Worm (Caenorhabditis elegans): ENCODE results near the gene srw-56.

DNA sequence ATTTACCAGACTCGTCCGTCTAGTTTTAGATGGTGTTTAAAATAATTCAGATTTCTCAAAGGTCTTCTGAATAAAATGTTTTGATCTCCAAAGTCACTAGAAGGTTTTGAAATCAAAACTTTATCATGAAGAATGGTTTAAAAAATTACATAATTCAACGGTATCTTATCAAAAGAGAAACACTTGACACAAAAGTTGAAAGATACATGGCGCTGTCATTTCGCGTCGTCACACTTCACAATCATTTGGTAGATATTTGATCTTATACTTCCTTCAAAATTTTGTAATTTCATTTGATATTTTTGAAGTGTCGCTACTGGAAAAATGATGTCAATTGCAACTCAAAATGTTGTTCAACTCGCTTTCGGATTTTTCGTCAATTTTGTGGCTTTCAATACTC is 4.4 kb upstream of the srw-56 start, which contains the start of gene F36G9.3:
- TF ChIP-seq hlh-30 (tag; optimal IDR thresholded peaks at IDR 0.05; ENCODE audit: insufficient read depth) (no peak), gmeb-2 (tag; optimal IDR thresholded peaks at IDR 0.05) (no peak), ceh-22 (tag; optimal IDR thresholded peaks at IDR 0.05) (no peak), tbx-2 (tag; optimal IDR thresholded peaks at IDR 0.05) (no peak), unc-3 (GFP tag; conservative IDR thresholded peaks at IDR 0.05) (no peak), unc-3 (tag; optimal IDR thresholded peaks at IDR 0.05) (no peak), ceh-30 (tag; optimal IDR thresholded peaks at IDR 0.05) (no peak), pqm-1 (tag; optimal IDR thresholded peaks at IDR 0.05) (no peak), dve-1 (tag; optimal IDR thresholded peaks at IDR 0.05) (no peak), eyg-1 (tag; optimal IDR thresholded peaks at IDR 0.05) (no peak), dmd-4 (tag; optimal IDR thresholded peaks at IDR 0.05; ENCODE audit: borderline replicate concordance) (no peak), C38D4.7 (GFP tag; optimal IDR thresholded peaks at IDR 0.05) (no peak), ama-1 (optimal IDR thresholded peaks at IDR 0.05) (no peak)

All from whole organism, late embryonic.